Fruit fly (Drosophila melanogaster): Measurements from ENCODE around the gene CG43342.

Gene CG43342

DNA sequence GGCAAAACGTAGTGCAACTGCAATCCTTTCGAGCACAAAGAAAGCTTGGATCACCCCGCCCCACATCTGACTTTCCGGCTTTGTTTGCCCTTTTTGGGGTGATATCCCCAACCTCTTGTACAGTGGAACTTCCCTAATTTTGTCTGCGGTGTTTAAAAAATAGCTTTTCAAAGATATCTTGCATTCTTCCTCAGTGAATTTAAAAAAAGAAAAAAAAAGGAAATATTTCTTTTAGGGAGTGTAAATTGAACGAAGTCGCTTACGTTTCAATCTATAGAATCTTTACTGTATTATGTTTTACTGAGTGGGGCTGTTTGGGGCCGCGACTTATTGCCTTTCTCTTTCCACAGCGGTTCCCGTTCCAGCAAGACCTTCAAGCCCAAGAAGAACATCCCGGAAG, 40.5 kb downstream of the CG43342 start (continued):
- TF ChIP-seq pdm3 (GFP tag; optimal IDR thresholded peaks at IDR 0.05) (peak; percentile 77), Ets21C (GFP tag; optimal IDR thresholded peaks at IDR 0.05) (peak; percentile 73), Hr4 (GFP tag; optimal IDR thresholded peaks at IDR 0.05) (no peak), Eip75B (GFP tag; optimal IDR thresholded peaks at IDR 0.05) (peak; percentile 85), CG10669 (GFP tag; optimal IDR thresholded peaks at IDR 0.05) (peak; percentile 23), CG6163 (GFP tag; IDR thresholded peaks at IDR 0.05) (peak; percentile 86), vri (GFP tag; optimal IDR thresholded peaks at IDR 0.05) (peak; percentile 45), CG31627 (GFP tag; optimal IDR thresholded peaks at IDR 0.05) (peak; percentile 87), CG6808 (GFP tag; optimal IDR thresholded peaks at IDR 0.05) (peak; percentile 24), Smox (GFP tag; optimal IDR thresholded peaks at IDR 0.05) (peak; percentile 79), topi (GFP tag; optimal IDR thresholded peaks at IDR 0.05) (peak; percentile 83), CG11902 (GFP tag; optimal IDR thresholded peaks at IDR 0.05) (peak; percentile 68), fkh (GFP tag; optimal IDR thresholded peaks at IDR 0.05) (no peak), CG15336 (GFP tag; IDR thresholded peaks at IDR 0.05) (peak; percentile 82; the same call in 1 of the 2 replicates), Ets96B (tag; optimal IDR thresholded peaks at IDR 0.05) (peak; percentile 55)

DNA sequence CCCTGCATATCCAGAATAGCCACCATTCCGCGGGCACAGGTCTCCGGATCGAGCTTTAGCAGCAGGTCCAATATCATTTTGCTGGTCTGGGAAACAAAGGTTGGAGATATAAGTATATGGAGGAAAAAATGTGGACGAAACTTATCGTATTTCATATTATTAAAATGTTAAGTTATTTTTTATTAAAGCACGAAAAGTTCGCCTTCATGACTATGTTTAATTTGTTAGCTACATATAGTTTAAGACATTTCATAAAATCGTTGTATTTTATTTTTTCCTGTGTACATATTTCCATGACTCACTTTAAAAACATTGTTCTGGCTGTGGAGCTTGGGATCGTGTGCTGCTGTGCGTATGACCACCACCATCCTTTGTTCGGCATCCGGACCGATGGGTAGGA, 42.9 kb downstream of the CG43342 start:
- TF ChIP-seq fd59A (GFP tag; optimal IDR thresholded peaks at IDR 0.05) (no peak), CG6163 (GFP tag; IDR thresholded peaks at IDR 0.05) (peak; percentile 73), Sox14 (GFP tag; optimal IDR thresholded peaks at IDR 0.05) (peak; percentile 66), CG8632 (GFP tag; optimal IDR thresholded peaks at IDR 0.05) (peak; percentile 63), CG11294 (GFP tag; IDR thresholded peaks at IDR 0.05) (no peak), Met (GFP tag; optimal IDR thresholded peaks at IDR 0.05) (peak; percentile 69), salr (GFP tag; optimal IDR thresholded peaks at IDR 0.05) (peak in 1 of 2 experiments; percentile 14), CG10669 (GFP tag; optimal IDR thresholded peaks at IDR 0.05) (peak; percentile 45), Ets96B (tag; optimal IDR thresholded peaks at IDR 0.05) (peak; percentile 54), Eip93F (GFP tag; optimal IDR thresholded peaks at IDR 0.05) (peak; percentile 42), pdm3 (GFP tag; optimal IDR thresholded peaks at IDR 0.05) (peak; percentile 53), svp (GFP tag) (peak; percentile 88), Lpt (GFP tag; optimal IDR thresholded peaks at IDR 0.05) (no peak), CG1621 (tag; optimal IDR thresholded peaks at IDR 0.05) (peak; percentile 1), cyc (GFP tag; optimal IDR thresholded peaks at IDR 0.05) (peak; percentile 59), Sox15 (GFP tag; optimal IDR thresholded peaks at IDR 0.05) (no peak), spab (GFP tag; optimal IDR thresholded peaks at IDR 0.05) (no peak), Smox (GFP tag; optimal IDR thresholded peaks at IDR 0.05) (peak; percentile 61), CG11902 (GFP tag; optimal IDR thresholded peaks at IDR 0.05) (peak; percentile 14), Ets21C (GFP tag; optimal IDR thresholded peaks at IDR 0.05) (no peak), esn (GFP tag; optimal IDR thresholded peaks at IDR 0.05) (peak; percentile 80), acj6 (GFP tag; optimal IDR thresholded peaks at IDR 0.05) (peak; percentile 60), CG6276 (GFP tag; optimal IDR thresholded peaks at IDR 0.05) (no peak), Sox102F (GFP tag; optimal IDR thresholded peaks at IDR 0.05) (peak; percentile 67), Gug (GFP tag; IDR thresholded peaks at IDR 0.05) (no peak), dsx (GFP tag; optimal IDR thresholded peaks at IDR 0.05; ENCODE audit: poor library complexity, severe bottlenecking) (peak; percentile 38), eg (GFP tag; IDR thresholded peaks at IDR 0.05) (peak; percentile 48; the same call in 1 of the 3 replicates), CG3919 (GFP tag; optimal IDR thresholded peaks at IDR 0.05) (peak; percentile 53), CG11762 (GFP tag; optimal IDR thresholded peaks at IDR 0.05; ENCODE audit: insufficient read depth) (no peak), Blimp-1 (GFP tag; optimal IDR thresholded peaks at IDR 0.05) (no peak), CG7368 (GFP tag; optimal IDR thresholded peaks at IDR 0.05) (peak; percentile 10), Eip78C (GFP tag) (peak; percentile 92), CG4318 (GFP tag; optimal IDR thresholded peaks at IDR 0.05) (no peak), Hr4 (GFP tag; optimal IDR thresholded peaks at IDR 0.05) (no peak), CG9139 (GFP tag; optimal IDR thresholded peaks at IDR 0.05) (no peak), CG32006 (GFP tag; optimal IDR thresholded peaks at IDR 0.05) (no peak), topi (GFP tag; optimal IDR thresholded peaks at IDR 0.05) (peak; percentile 77), ss (GFP tag; optimal IDR thresholded peaks at IDR 0.05) (peak in 1 of 2 experiments; percentile 64), CG15336 (GFP tag; IDR thresholded peaks at IDR 0.05) (peak; percentile 35; the same call in 1 of the 2 replicates), lz (GFP tag; optimal IDR thresholded peaks at IDR 0.05) (peak; percentile 60), achi (GFP tag; optimal IDR thresholded peaks at IDR 0.05) (peak; percentile 37), CG10631 (GFP tag; optimal IDR thresholded peaks at IDR 0.05) (peak; percentile 52), CG34406 (GFP tag; optimal IDR thresholded peaks at IDR 0.05) (peak; percentile 66)
